Fruit fly (Drosophila melanogaster): Measurements from ENCODE around the gene CG15515.

Gene CG15515

dm6 chr3R:29905164-29905563 is at the start of gene CG15515:
CG15515 (plus strand) TSS chr3R:29905464.
- TF ChIP-seq CG1620 (GFP tag; optimal IDR thresholded peaks at IDR 0.05) (no peak), CG7045 (GFP tag; optimal IDR thresholded peaks at IDR 0.05) (no peak)

dm6 chr3R:29857228-29857627 is 48.0 kb upstream of the CG15515 start, which contains the start of gene dgt1:
dgt1 (minus strand) TSS chr3R:29857491.
- peak; percentile 42 for TF ChIP-seq Mnt (GFP tag; optimal IDR thresholded peaks at IDR 0.05)
- TF ChIP-seq Clk (GFP tag; optimal IDR thresholded peaks at IDR 0.05) = no peak
- no peak for TF ChIP-seq CG7101 (tag; optimal IDR thresholded peaks at IDR 0.05)
- TF ChIP-seq kay (GFP tag; ENCODE audit: borderline replicate concordance) = no peak
- peak; percentile 22 for TF ChIP-seq bab1 (GFP tag; optimal IDR thresholded peaks at IDR 0.05)

DNA sequence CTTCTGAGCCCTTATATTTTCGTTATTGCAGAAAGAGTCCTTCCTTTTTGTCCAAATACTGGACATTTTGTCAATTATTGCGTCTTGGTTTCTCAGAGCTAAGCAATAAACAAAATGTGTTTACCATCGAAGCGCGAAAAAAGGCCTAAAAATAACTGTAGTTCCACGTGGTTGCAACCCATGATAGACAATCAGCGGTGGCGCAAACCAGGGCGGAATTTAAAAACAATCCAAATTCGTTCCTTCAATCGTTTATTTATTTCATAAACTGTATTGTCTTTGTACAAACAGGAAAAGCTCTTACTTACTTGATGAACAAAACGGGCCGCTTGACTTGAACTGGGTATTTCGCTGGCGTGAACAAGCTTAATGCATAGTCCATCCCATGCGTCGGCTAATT is 46.5 kb upstream of the CG15515 start, which contains the start of gene CG7824:
CG7824 (minus strand) TSS at position 131 of the 400 bp plus-strand sequence.
- peak; percentile 49 for TF ChIP-seq Mnt (GFP tag; optimal IDR thresholded peaks at IDR 0.05)
- no peak for TF ChIP-seq ovo (GFP tag; optimal IDR thresholded peaks at IDR 0.05)

DNA sequence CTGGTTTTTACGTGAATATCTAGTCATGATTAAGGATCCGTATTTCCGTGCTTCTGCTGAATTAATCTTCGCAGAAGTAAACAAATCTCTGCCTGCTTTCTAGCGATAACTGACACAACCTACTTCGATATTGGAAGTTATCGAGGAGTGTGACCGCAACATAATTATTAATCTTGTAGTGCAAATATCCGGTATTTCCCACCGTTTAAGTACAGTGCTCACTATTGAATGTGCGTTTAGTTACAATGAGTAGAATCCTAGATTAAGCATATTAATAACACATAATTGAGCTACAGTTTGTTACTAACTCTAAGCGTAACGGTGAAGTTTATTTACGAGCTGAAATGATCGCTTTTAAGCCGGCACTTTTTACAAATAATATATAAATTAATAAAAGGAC is 45.5 kb upstream of the CG15515 start:
- TF ChIP-seq Clk (GFP tag; optimal IDR thresholded peaks at IDR 0.05) (no peak), CG7101 (tag; optimal IDR thresholded peaks at IDR 0.05) (peak; percentile 45), CG33017 (tag; optimal IDR thresholded peaks at IDR 0.05) (peak; percentile 4), Hr96 (GFP tag; optimal IDR thresholded peaks at IDR 0.05) (no peak), bab1 (GFP tag; optimal IDR thresholded peaks at IDR 0.05) (peak; percentile 56), kay (GFP tag; ENCODE audit: borderline replicate concordance) (no peak), ovo (GFP tag; optimal IDR thresholded peaks at IDR 0.05) (no peak), toe (GFP tag; optimal IDR thresholded peaks at IDR 0.05) (no peak), Crg-1 (GFP tag; optimal IDR thresholded peaks at IDR 0.05) (no peak), cic (GFP tag; optimal IDR thresholded peaks at IDR 0.05) (peak; percentile 8), CG11617 (GFP tag; optimal IDR thresholded peaks at IDR 0.05) (peak; percentile 32), Mnt (GFP tag; optimal IDR thresholded peaks at IDR 0.05) (peak; percentile 46), pad (GFP tag; optimal IDR thresholded peaks at IDR 0.05) (peak; percentile 0)

DNA sequence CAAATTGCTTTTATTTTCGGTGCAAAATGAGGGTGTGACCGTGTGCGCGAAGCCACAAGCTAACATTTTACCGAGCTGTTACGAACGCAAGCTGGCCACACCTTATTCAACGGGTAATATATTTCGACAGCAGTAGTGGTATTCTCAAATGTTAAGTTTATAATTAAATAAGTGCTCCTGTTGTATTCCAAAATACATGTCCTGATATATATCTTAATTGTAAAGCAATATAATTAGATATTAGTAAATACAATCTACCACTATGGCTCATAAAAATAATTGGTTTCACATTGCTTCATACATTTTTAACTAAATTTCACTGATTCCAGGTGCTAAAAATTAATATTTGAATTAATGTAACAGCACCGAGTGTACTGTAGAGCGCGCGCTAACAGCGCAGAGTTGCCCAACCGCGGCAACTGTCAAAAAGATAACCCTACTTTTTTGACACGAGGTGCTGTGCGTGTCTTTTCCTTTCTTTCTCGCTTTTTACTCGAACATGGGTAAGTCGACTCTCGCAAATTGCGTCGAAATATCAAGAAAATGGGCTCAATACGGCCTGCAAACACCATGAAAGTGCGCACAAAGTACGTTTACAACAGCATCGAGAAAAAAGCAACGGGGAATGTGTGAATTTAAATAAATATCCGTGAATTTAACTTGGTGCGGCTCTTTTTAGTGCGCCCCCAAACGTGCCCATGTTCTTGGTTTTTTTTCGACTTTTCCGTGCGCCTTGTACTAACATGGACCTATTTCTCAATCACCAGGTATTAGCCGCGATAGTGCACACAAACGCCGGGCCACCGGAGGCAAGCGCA is 43.6 kb upstream of the CG15515 start, which contains the start of the genes CG15514 and RpS8:
CG15514 (minus strand) TSS at position 63 of the 818 bp plus-strand sequence.
RpS8 (plus strand) TSS at position 151 of the 818 bp plus-strand sequence.
- TF ChIP-seq bab1 (GFP tag; optimal IDR thresholded peaks at IDR 0.05) (peak; percentile 51), toe (GFP tag; optimal IDR thresholded peaks at IDR 0.05) (no peak), CG7045 (GFP tag; optimal IDR thresholded peaks at IDR 0.05) (peak; percentile 66), tj (GFP tag; optimal IDR thresholded peaks at IDR 0.05) (peak; percentile 38), Clk (GFP tag; optimal IDR thresholded peaks at IDR 0.05) (peak; percentile 6), ovo (GFP tag; optimal IDR thresholded peaks at IDR 0.05) (peak; percentile 70), CG5204 (GFP tag; optimal IDR thresholded peaks at IDR 0.05) (no peak), cnc (optimal IDR thresholded peaks at IDR 0.05) (no peak), Hr96 (GFP tag; optimal IDR thresholded peaks at IDR 0.05) (no peak), Mnt (GFP tag; optimal IDR thresholded peaks at IDR 0.05) (peak; percentile 90), CG33017 (tag; optimal IDR thresholded peaks at IDR 0.05) (peak; percentile 79), Crg-1 (GFP tag; optimal IDR thresholded peaks at IDR 0.05) (peak; percentile 57), kay (GFP tag; ENCODE audit: borderline replicate concordance) (no peak), pad (GFP tag; optimal IDR thresholded peaks at IDR 0.05) (peak; percentile 70), CG7101 (tag; optimal IDR thresholded peaks at IDR 0.05) (peak; percentile 77), CG11617 (GFP tag; optimal IDR thresholded peaks at IDR 0.05) (peak; percentile 85), cic (GFP tag; optimal IDR thresholded peaks at IDR 0.05) (peak; percentile 4), CG12768 (GFP tag; optimal IDR thresholded peaks at IDR 0.05) (peak; percentile 63), CG14711 (tag; optimal IDR thresholded peaks at IDR 0.05) (peak; percentile 41), CG1620 (GFP tag; optimal IDR thresholded peaks at IDR 0.05) (peak; percentile 41)

dm6 chr3R:29862795-29863194 is 42.5 kb upstream of the CG15515 start:
- TF ChIP-seq kay (GFP tag; ENCODE audit: borderline replicate concordance) = no peak
- no peak for TF ChIP-seq CG7101 (tag; optimal IDR thresholded peaks at IDR 0.05)
- TF ChIP-seq CG14711 (tag; optimal IDR thresholded peaks at IDR 0.05) = no peak
- no peak for TF ChIP-seq cnc (optimal IDR thresholded peaks at IDR 0.05)
- no peak for TF ChIP-seq CG33017 (tag; optimal IDR thresholded peaks at IDR 0.05)
- TF ChIP-seq cic (GFP tag; optimal IDR thresholded peaks at IDR 0.05) = no peak
- TF ChIP-seq pad (GFP tag; optimal IDR thresholded peaks at IDR 0.05) = no peak
- TF ChIP-seq CG11617 (GFP tag; optimal IDR thresholded peaks at IDR 0.05) = no peak
- no peak for TF ChIP-seq tj (GFP tag; optimal IDR thresholded peaks at IDR 0.05)
- no peak for TF ChIP-seq ovo (GFP tag; optimal IDR thresholded peaks at IDR 0.05)
- no peak for TF ChIP-seq CG12768 (GFP tag; optimal IDR thresholded peaks at IDR 0.05)
- no peak for TF ChIP-seq CG1620 (GFP tag; optimal IDR thresholded peaks at IDR 0.05)
- TF ChIP-seq CG7045 (GFP tag; optimal IDR thresholded peaks at IDR 0.05) = no peak
- TF ChIP-seq Crg-1 (GFP tag; optimal IDR thresholded peaks at IDR 0.05) = no peak
- no peak for TF ChIP-seq toe (GFP tag; optimal IDR thresholded peaks at IDR 0.05)

DNA sequence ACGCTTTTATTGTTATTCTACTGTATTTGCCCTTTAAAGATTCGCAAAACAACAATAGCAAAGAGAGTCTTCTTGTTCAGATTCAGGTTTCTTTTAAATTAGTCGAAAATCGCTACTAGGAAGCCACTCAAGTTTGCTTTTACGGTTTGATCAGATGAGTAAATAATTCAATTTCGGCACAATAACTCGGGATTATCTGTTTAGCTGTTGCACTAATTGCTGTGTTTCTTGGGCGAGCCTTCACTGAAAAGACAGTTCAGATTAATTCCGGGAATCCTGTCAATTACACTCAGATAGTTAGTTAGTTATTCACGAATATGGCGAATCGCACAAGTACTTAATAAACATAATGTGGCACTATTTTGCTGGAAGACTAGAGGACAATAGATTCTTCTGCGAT is 38.6 kb upstream of the CG15515 start:
- no peak for TF ChIP-seq CG5204 (GFP tag; optimal IDR thresholded peaks at IDR 0.05)
- TF ChIP-seq CG14711 (tag; optimal IDR thresholded peaks at IDR 0.05) = no peak
- TF ChIP-seq tj (GFP tag; optimal IDR thresholded peaks at IDR 0.05) = no peak
- TF ChIP-seq CG12768 (GFP tag; optimal IDR thresholded peaks at IDR 0.05) = no peak
- no peak for TF ChIP-seq CG7101 (tag; optimal IDR thresholded peaks at IDR 0.05)
- TF ChIP-seq ovo (GFP tag; optimal IDR thresholded peaks at IDR 0.05) = no peak
- TF ChIP-seq cic (GFP tag; optimal IDR thresholded peaks at IDR 0.05) = no peak
- no peak for TF ChIP-seq Crg-1 (GFP tag; optimal IDR thresholded peaks at IDR 0.05)
- no peak for TF ChIP-seq bab1 (GFP tag; optimal IDR thresholded peaks at IDR 0.05)
- no peak for TF ChIP-seq CG11617 (GFP tag; optimal IDR thresholded peaks at IDR 0.05)
- no peak for TF ChIP-seq Hr96 (GFP tag; optimal IDR thresholded peaks at IDR 0.05)
- TF ChIP-seq CG7045 (GFP tag; optimal IDR thresholded peaks at IDR 0.05) = no peak
- no peak for TF ChIP-seq CG33017 (tag; optimal IDR thresholded peaks at IDR 0.05)
- no peak for TF ChIP-seq cnc (optimal IDR thresholded peaks at IDR 0.05)
- TF ChIP-seq toe (GFP tag; optimal IDR thresholded peaks at IDR 0.05) = no peak
- TF ChIP-seq CG1620 (GFP tag; optimal IDR thresholded peaks at IDR 0.05) = no peak
- no peak for TF ChIP-seq kay (GFP tag; ENCODE audit: borderline replicate concordance)
- no peak for TF ChIP-seq pad (GFP tag; optimal IDR thresholded peaks at IDR 0.05)
- TF ChIP-seq Clk (GFP tag; optimal IDR thresholded peaks at IDR 0.05) = no peak
- TF ChIP-seq Mnt (GFP tag; optimal IDR thresholded peaks at IDR 0.05) = no peak

All from whole organism, adult.